Worm (Caenorhabditis elegans) whole organism, young adult: ENCODE measurements around the gene C14B1.12.

Experiments used
- ekl-4 ChIP-seq: fragments of 200-800 bp; sonication (Bioruptor generic); IDR thresholded peaks from 2 replicates; pipeline ENCODE4 v1.3.6; 2022; ENCODE audit warnings: missing genetic modification reagents, missing genetic modification characterization, missing compliant biosample characterization
- let-607 ChIP-seq, 2 experiments: fragments of 200-800 bp in 1 of 2; sonication (Bioruptor generic) in 1 of 2; sonication (generic microtip) in 1 of 2; optimal IDR thresholded peaks; 2 replicates each; lab custom pipeline; 2016 to 2018; ENCODE audit warnings: mild to moderate bottlenecking in 2 of 2, missing compliant biosample characterization in 2 of 2, missing genetic modification characterization in 2 of 2, moderate library complexity in 2 of 2, missing genotype in 1 of 2
- lin-35 ChIP-seq, 3 experiments: fragments of 150-350 bp in 2 of 3; sonication (generic microtip) in 1 of 3; optimal IDR thresholded peaks; 2 replicates each; lab custom pipeline; 2014 to 2018; ENCODE audit warnings: missing biosample characterization in 3 of 3, missing genetic modification characterization in 3 of 3, missing genetic modification reagents in 3 of 3
- pha-4 ChIP-seq: fragments of 150-350 bp; sonication (generic microtip); optimal IDR thresholded peaks from 2 replicates; lab custom pipeline; 2014; ENCODE audit warnings: missing biosample characterization, missing genetic modification reagents, missing genetic modification characterization
- snpc-4 ChIP-seq, 5 experiments: fragments of 150-350 bp in 1 of 5; sonication (generic microtip) in 4 of 5; optimal IDR thresholded peaks; 2 replicates each; lab custom pipeline; 2014 to 2018; ENCODE audit warnings: missing genetic modification characterization in 5 of 5, missing biosample characterization in 3 of 5, antibody characterized with exemption in 2 of 5, mild to moderate bottlenecking in 2 of 5, missing compliant biosample characterization in 2 of 5, missing genotype in 2 of 5, moderate library complexity in 2 of 5, missing genetic modification reagents in 1 of 5
- tbx-9 ChIP-seq: sonication (generic microtip); optimal IDR thresholded peaks from 2 replicates; lab custom pipeline; 2016; ENCODE audit warnings: borderline replicate concordance, missing genetic modification characterization, inconsistent platforms, missing compliant biosample characterization
- unc-130 ChIP-seq: sonication (generic microtip); optimal IDR thresholded peaks from 2 replicates; lab custom pipeline; 2016; ENCODE audit warnings: missing genetic modification reagents, missing genetic modification characterization, missing compliant biosample characterization
- unc-62 ChIP-seq: fragments of 150-350 bp; optimal IDR thresholded peaks from 2 replicates; lab custom pipeline; 2014; ENCODE audit warnings: missing biosample characterization, missing genetic modification reagents, missing genetic modification characterization

DNA sequence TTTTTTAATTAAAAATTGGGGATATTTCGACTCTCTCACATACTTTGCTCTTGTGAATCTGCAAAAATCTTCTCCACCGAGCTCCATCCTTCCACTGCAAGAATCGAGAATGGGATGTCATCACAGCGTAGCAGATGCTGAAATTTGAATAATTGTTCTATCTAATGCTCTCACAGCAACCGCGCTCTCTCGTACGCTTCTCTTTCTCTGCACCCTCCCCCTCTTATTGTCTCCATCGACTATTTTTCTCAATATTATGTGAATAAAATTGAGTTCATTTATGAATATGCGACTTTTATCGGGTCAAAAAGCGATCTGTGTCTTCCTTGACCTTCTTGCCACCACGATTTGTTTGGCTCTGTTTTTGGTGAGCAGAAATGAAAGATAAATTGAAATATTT, 9.2 kb upstream of the C14B1.12 start, which contains the start of gene F34D10.3:
- TF ChIP-seq lin-35 (GFP tag; optimal IDR thresholded peaks at IDR 0.05; lab: Kevin White, UChicago) (no peak), unc-62 (no peak), unc-130 (GFP tag; lab: Kevin White, UChicago) (no peak), pha-4 (tag; lab: Kevin White, UChicago) (no peak), snpc-4 (GFP tag; optimal IDR thresholded peaks at IDR 0.05; lab: Kevin White, UChicago) (no peak), snpc-4 (tag; optimal IDR thresholded peaks at IDR 0.05; lab: Kevin White, UChicago) (no peak), ekl-4 (GFP tag; lab: Robert Waterston, UW) (no peak), let-607 (tag; optimal IDR thresholded peaks at IDR 0.05; lab: Kevin White, UChicago) (no peak), tbx-9 (tag; lab: Kevin White, UChicago) (no peak)
